Worm (Caenorhabditis elegans) whole organism, young adult: ENCODE measurements around the gene K02E10.6.

Experiments used
- F23B12.7 ChIP-seq: sonication (generic microtip); optimal IDR thresholded peaks from 2 replicates; lab custom pipeline; 2017; ENCODE audit warnings: missing genetic modification characterization, mild to moderate bottlenecking, missing compliant biosample characterization, antibody characterized with exemption, moderate library complexity; ENCODE audit not compliant: insufficient read depth
- athp-1 ChIP-seq: sonication (generic microtip); optimal IDR thresholded peaks from 2 replicates; lab custom pipeline; 2017; ENCODE audit warnings: mild to moderate bottlenecking, missing genetic modification characterization, missing compliant biosample characterization
- gei-17 ChIP-seq: fragments of 200-800 bp; sonication (Bioruptor generic); optimal IDR thresholded peaks from 2 replicates; lab custom pipeline; 2018; ENCODE audit warnings: mild to moderate bottlenecking, missing genetic modification characterization, missing compliant biosample characterization
- him-1 ChIP-seq: sonication (generic microtip); optimal IDR thresholded peaks from 2 replicates; lab custom pipeline; 2016; ENCODE audit warnings: missing genotype, missing genetic modification reagents, missing genetic modification characterization, missing compliant biosample characterization
- mes-4 ChIP-seq: sonication (generic microtip); optimal IDR thresholded peaks from 2 replicates; lab custom pipeline; 2016; ENCODE audit warnings: missing genotype, missing genetic modification characterization, missing compliant biosample characterization
- ztf-26 ChIP-seq: sonication (generic microtip); optimal IDR thresholded peaks from 2 replicates; lab custom pipeline; 2017; ENCODE audit warnings: missing genetic modification characterization, missing compliant biosample characterization

DNA sequence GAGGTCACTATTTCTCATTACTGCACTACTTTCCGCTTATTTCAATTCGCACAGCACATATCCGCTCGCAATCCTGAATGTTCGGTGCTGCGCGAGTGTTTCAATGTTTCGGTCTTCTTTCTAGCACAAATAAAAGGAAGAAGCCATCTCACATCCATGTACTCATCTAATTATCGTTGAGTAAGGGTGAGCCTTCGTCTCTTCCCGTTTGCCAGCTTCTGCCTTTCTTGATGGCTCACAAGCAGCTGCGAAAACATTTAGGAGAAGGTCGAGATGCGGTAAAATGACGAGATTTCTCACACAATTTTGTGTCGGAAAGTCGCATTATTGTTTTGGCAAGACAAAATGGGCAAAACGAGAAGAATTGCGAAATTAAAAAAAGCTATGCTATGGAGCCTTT is 27.7 kb downstream of the K02E10.6 start:
- TF ChIP-seq mes-4: no peak
- no peak for TF ChIP-seq F23B12.7 (tag; lab: Kevin White, UChicago)
- TF ChIP-seq gei-17 (GFP tag; lab: Kevin White, UChicago): no peak
- no peak for TF ChIP-seq him-1 (tag; lab: Kevin White, UChicago)
- no peak for TF ChIP-seq athp-1 (tag; lab: Kevin White, UChicago)
- TF ChIP-seq ztf-26 (tag; lab: Kevin White, UChicago): no peak
